Fruit fly (Drosophila melanogaster) whole organism, pupa: ENCODE data around the gene CG7017.

ENCODE experiments used
- CG12605 ChIP-seq: fragments of 200-800 bp; sonication (Bioruptor generic); IDR thresholded peaks from 2 replicates; pipeline ENCODE4 v1.3.6; 2022; ENCODE audit warnings: missing biosample characterization, missing genetic modification characterization
- CG13204 ChIP-seq: fragments of 200-800 bp; sonication (Bioruptor generic); optimal IDR thresholded peaks from 2 replicates; lab custom pipeline; 2018; ENCODE audit warnings: missing biosample characterization, mild to moderate bottlenecking, missing genetic modification characterization, moderate library complexity
- CG14655 ChIP-seq: fragments of 200-800 bp; sonication (Bioruptor generic); optimal IDR thresholded peaks from 3 replicates; lab custom pipeline; 2017; ENCODE audit warnings: mild to moderate bottlenecking, missing biosample characterization, missing genetic modification reagents, missing genetic modification characterization
- CG15710 ChIP-seq: fragments of 200-800 bp; sonication (Bioruptor generic); optimal IDR thresholded peaks from 2 replicates; lab custom pipeline; 2018; ENCODE audit warnings: missing biosample characterization, mild to moderate bottlenecking, missing genetic modification characterization, moderate library complexity
- CG17806 ChIP-seq: fragments of 200-800 bp; sonication (Bioruptor generic); optimal IDR thresholded peaks from 2 replicates; lab custom pipeline; 2018; ENCODE audit warnings: missing biosample characterization, mild to moderate bottlenecking, missing genetic modification characterization, moderate library complexity
- CG32121 ChIP-seq: fragments of 200-800 bp; sonication (Bioruptor generic); IDR thresholded peaks from 2 replicates; pipeline ENCODE4 v1.3.6; 2022; ENCODE audit warnings: missing biosample characterization, missing genetic modification characterization
- CG34367 ChIP-seq: fragments of 200-800 bp; sonication (Bioruptor generic); optimal IDR thresholded peaks from 2 replicates; lab custom pipeline; 2018; ENCODE audit warnings: missing biosample characterization, mild to moderate bottlenecking, missing genetic modification characterization
- CG4496 ChIP-seq: fragments of 200-800 bp; sonication (Bioruptor generic); IDR thresholded peaks from 3 replicates; pipeline ENCODE4 v1.3.6; 2022; ENCODE audit warnings: missing biosample characterization, missing genetic modification characterization
- CG8159 ChIP-seq: fragments of 200-800 bp; sonication (Bioruptor generic); optimal IDR thresholded peaks from 3 replicates; lab custom pipeline; 2018; ENCODE audit warnings: missing biosample characterization, mild to moderate bottlenecking, missing genetic modification characterization, moderate library complexity
- CG8301 ChIP-seq: fragments of 200-800 bp; sonication (Bioruptor generic); optimal IDR thresholded peaks from 2 replicates; lab custom pipeline; 2018; ENCODE audit warnings: missing biosample characterization, mild to moderate bottlenecking, missing genetic modification characterization
- CG9948 ChIP-seq: fragments of 200-800 bp; sonication (Bioruptor generic); optimal IDR thresholded peaks from 2 replicates; lab custom pipeline; 2018; ENCODE audit warnings: missing biosample characterization, mild to moderate bottlenecking, missing genetic modification characterization, moderate library complexity
- D1 ChIP-seq: fragments of 200-800 bp; sonication (Bioruptor generic); optimal IDR thresholded peaks from 2 replicates; lab custom pipeline; 2018; ENCODE audit warnings: missing biosample characterization, mild to moderate bottlenecking, missing genetic modification characterization, moderate library complexity
- EcR ChIP-seq: fragments of 200-800 bp; sonication (Bioruptor generic); optimal IDR thresholded peaks from 3 replicates; lab custom pipeline; 2019; ENCODE audit warnings: missing biosample characterization, missing genetic modification characterization, mild to moderate bottlenecking, moderate library complexity, missing genetic modification reagents
- Ets98B ChIP-seq: fragments of 200-800 bp; sonication (Bioruptor generic); IDR thresholded peaks from 2 replicates; pipeline ENCODE4 v1.3.6; 2022; ENCODE audit warnings: missing biosample characterization, missing genetic modification characterization
- Pif1A ChIP-seq: fragments of 200-800 bp; sonication (Bioruptor generic); optimal IDR thresholded peaks from 3 replicates; lab custom pipeline; 2016; ENCODE audit warnings: missing biosample characterization, missing genetic modification characterization
- Snoo ChIP-seq: fragments of 200-800 bp; sonication (Bioruptor generic); optimal IDR thresholded peaks from 3 replicates; lab custom pipeline; 2017; ENCODE audit warnings: missing biosample characterization, mild to moderate bottlenecking, missing genetic modification characterization, inconsistent platforms
- gl ChIP-seq: fragments of 200-800 bp; sonication (Bioruptor generic); optimal IDR thresholded peaks from 2 replicates; lab custom pipeline; 2018; ENCODE audit warnings: missing biosample characterization, mild to moderate bottlenecking, missing genetic modification characterization
- rn ChIP-seq: fragments of 200-800 bp; sonication (Bioruptor generic); IDR thresholded peaks from 2 replicates; pipeline ENCODE4 v1.3.6; 2022; ENCODE audit warnings: missing biosample characterization, missing genetic modification characterization

CG7017 gene

DNA sequence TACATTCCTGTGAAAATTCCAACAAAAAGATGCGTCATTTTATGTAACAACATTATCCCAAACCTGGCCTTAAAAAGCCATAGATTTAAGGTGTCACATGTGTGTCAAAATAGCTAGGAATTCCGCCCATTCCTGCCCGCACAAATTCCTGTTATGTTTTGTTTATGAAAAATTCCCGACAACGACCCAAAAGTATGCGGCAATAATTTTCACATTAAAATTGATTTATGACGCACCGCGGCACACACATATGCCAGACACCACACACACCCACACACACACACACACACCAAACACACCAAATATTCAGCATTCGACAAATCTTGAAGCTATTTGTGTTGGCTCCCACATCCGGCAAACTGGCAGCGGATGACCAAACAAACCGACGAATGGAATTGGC is 29.1 kb downstream of the CG7017 start:
- TF ChIP-seq Snoo (tag; lab: Kevin White, UChicago) (no peak), Pif1A (GFP tag; lab: Kevin White, UChicago) (no peak), EcR (GFP tag; lab: Kevin White, UChicago) (no peak), CG14655 (GFP tag; lab: Kevin White, UChicago) (no peak), D1 (tag; lab: Kevin White, UChicago) (no peak), gl (tag; lab: Kevin White, UChicago) (no peak), Ets98B (no peak), CG32121 (no peak), rn (GFP tag; lab: Robert Waterston, UW) (no peak), CG8301 (no peak)

DNA sequence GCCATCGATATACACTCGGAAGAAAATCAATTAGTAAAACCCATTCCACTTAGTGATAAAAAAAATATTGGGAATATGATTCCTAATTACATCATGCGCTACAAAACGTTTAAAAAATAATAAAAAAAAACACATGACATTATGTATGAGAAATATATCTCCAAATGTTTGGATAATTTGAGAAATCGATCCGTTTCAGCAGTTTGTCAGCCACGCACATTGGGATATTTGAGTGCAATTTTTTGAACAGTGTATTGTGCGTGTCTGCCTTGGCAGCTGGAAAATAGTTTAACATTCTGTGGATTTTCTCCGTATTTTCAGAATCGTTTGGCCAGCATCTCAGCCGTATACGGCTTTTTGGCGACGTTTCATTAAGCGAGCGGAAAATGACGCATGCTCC is 33.8 kb downstream of the CG7017 start:
- TF ChIP-seq CG14655 (GFP tag; lab: Kevin White, UChicago) = no peak
- no peak for TF ChIP-seq Pif1A (GFP tag; lab: Kevin White, UChicago)
- TF ChIP-seq CG4496 (GFP tag; lab: Robert Waterston, UW) = no peak
- TF ChIP-seq CG34367 (tag; lab: Kevin White, UChicago) = no peak

DNA sequence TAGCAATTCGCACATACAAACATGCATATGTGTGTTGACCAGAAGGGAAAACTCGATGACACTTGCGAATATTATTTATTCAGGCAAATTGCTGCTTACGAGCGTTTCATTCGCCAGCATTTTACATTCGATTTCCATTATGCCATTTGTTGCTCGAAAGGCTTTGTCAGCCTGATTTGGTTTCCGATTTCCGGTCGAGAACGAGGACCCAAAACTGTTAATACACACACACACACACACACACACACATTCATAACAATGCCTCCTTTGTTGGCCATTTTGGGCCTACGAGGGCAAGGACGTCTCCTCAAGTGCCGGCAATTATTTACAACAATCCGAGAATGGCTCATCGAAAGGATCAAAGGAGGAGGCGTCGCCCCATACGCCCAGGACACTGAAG is 34.2 kb downstream of the CG7017 start:
- TF ChIP-seq CG9948 (tag; lab: Kevin White, UChicago) (no peak), Pif1A (GFP tag; lab: Kevin White, UChicago) (no peak), CG15710 (tag; lab: Kevin White, UChicago) (no peak), Ets98B (no peak), CG8159 (tag; lab: Kevin White, UChicago) (no peak), CG8301 (no peak), EcR (GFP tag; lab: Kevin White, UChicago) (no peak), gl (tag; lab: Kevin White, UChicago) (no peak), CG12605 (GFP tag; lab: Robert Waterston, UW) (no peak), Snoo (tag; lab: Kevin White, UChicago) (no peak), D1 (tag; lab: Kevin White, UChicago) (no peak), rn (GFP tag; lab: Robert Waterston, UW) (no peak), CG17806 (tag; lab: Kevin White, UChicago) (no peak), CG14655 (GFP tag; lab: Kevin White, UChicago) (no peak)

DNA sequence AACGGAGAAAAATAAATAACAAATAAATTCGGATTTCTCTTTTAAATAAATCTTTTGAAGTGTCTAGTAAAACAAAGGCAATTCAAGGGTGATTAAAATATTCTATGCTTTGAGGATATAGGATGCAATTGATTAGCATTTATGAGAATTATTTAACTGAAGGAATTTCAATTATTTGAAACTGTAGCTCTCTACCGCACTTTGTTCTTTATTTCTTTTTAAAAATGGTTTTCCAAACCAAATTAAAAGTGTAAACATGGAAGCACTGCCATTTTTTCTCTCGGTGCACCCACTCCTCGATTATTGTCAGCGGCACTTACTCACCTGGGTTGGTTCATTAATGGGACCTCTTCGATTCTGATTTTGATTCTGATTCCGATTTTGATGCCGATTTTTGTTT is 43.8 kb downstream of the CG7017 start:
- TF ChIP-seq CG8301 (no peak), CG17806 (tag; lab: Kevin White, UChicago) (peak; percentile 10), D1 (tag; lab: Kevin White, UChicago) (peak; percentile 21), CG8159 (tag; lab: Kevin White, UChicago) (peak; percentile 42), Snoo (tag; lab: Kevin White, UChicago) (no peak), CG14655 (GFP tag; lab: Kevin White, UChicago) (no peak), CG4496 (GFP tag; lab: Robert Waterston, UW) (no peak), CG15710 (tag; lab: Kevin White, UChicago) (peak; percentile 19), CG13204 (GFP tag; lab: Kevin White, UChicago) (no peak), CG32121 (no peak), CG9948 (tag; lab: Kevin White, UChicago) (peak; percentile 12)
- TF ChIP-seq, all 21 proteins: peak for 5
